Worm (Caenorhabditis elegans) whole organism, midembryonic: ENCODE data around the gene pps-1.

Source experiments
- flt-1 ChIP-seq: fragments of 200-800 bp; sonication (Bioruptor generic); IDR thresholded peaks from 2 replicates; pipeline ENCODE4 v1.3.6; 2022; ENCODE audit warnings: missing genetic modification characterization, missing compliant biosample characterization
- ref-1 ChIP-seq: fragments of 200-800 bp; sonication (Bioruptor generic); conservative IDR thresholded peaks from 2 replicates; pipeline ENCODE4 v1.3.6; 2022; ENCODE audit warnings: missing genetic modification reagents, missing genetic modification characterization, missing compliant biosample characterization
- tab-1 ChIP-seq: fragments of 200-800 bp; sonication (Bioruptor generic); IDR thresholded peaks from 2 replicates; pipeline ENCODE4 v1.3.6; 2022; ENCODE audit warnings: missing genetic modification characterization, missing compliant biosample characterization

DNA sequence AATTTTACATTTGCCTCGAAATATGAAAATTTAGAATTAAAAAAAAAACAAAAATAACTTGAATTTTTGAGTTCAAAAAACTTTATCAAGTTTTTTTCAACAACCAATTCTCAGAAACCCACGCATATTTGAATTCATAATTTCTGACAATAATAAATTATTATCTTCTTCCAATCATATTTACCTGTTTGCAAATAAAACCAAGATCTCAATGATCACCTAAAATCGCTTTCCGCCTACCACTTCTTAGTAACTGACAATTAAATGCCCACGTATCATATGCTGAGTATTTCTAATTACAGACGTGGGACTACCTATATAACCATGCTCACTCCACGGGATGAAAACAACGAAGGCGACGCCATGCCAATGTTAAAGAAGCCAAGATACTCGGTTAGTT lies at the start of gene pps-1:
- TF ChIP-seq ref-1: no peak
- no peak for TF ChIP-seq tab-1 (GFP tag; lab: Robert Waterston, UW)
- no peak for TF ChIP-seq flt-1
